Fruit fly (Drosophila melanogaster): ENCODE data around the gene PTPMT1.

Gene PTPMT1

DNA sequence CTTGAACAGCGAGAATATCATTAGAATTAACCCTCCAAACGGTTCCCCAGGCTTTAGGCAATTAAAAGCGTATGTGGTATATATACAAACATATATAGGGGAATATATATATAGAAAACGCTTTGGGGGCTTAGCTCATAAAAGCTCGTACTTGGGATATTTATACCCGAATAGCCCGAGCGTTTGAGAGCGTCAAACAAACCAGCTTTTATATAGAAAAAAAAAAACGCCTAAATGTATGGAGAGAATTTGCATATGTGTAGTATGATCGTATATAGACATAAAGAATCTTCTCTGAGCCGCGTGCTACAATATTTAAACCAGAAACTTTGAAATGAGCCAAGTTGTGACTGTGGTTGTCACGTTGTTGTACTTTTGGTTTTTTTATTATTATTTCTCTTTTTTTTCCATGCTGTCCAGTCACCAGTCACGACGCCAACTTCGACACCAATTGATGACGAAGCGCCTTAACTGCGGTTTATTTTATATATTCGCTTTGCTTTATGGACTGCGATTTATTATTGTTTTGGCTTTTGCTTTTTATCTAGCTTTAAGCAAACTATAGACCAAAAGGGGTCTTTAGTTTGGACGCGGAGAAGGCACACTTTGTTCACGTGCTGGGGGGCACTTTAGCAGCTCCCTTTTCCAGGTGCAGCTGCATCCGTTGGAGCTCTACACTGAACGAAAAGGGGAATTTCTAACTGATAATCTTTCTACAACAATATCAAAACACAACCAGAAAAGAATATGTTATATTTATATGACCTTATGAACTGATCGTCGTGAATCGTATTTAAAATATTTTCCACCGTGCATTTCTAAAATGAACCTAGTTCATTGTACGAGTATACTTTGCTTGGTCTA, 28.9 kb downstream of the PTPMT1 start (continued):
- TF ChIP-seq Ptx1 (GFP tag; IDR thresholded peaks at IDR 0.05) (no peak), corto (GFP tag; optimal IDR thresholded peaks at IDR 0.05) (no peak), CG1024 (GFP tag; IDR thresholded peaks at IDR 0.05) (no peak), dm (GFP tag; optimal IDR thresholded peaks at IDR 0.05) (no peak), maf-S (GFP tag; optimal IDR thresholded peaks at IDR 0.05) (no peak), nom (GFP tag; optimal IDR thresholded peaks at IDR 0.05) (peak; percentile 13), Hmr (GFP tag; optimal IDR thresholded peaks at IDR 0.05) (no peak), sug (tag; optimal IDR thresholded peaks at IDR 0.05) (no peak), Adf1 (GFP tag; IDR thresholded peaks at IDR 0.05) (no peak), dan (GFP tag; IDR thresholded peaks at IDR 0.05) (no peak), CG10267 (tag; optimal IDR thresholded peaks at IDR 0.05) (peak; percentile 19), CG11560 (tag; IDR thresholded peaks at IDR 0.05) (no peak), CG6254 (GFP tag; optimal IDR thresholded peaks at IDR 0.05) (no peak), CG33213 (GFP tag; optimal IDR thresholded peaks at IDR 0.05) (no peak), Tbp (GFP tag; optimal IDR thresholded peaks at IDR 0.05) (no peak), dmrt11E (tag; optimal IDR thresholded peaks at IDR 0.05) (peak; percentile 6), gem (tag; optimal IDR thresholded peaks at IDR 0.05) (no peak), CG14860 (GFP tag; IDR thresholded peaks at IDR 0.05; ENCODE audit: partially characterized antibody) (no peak), CG6683 (GFP tag; optimal IDR thresholded peaks at IDR 0.05) (no peak), ranshi (GFP tag; IDR thresholded peaks at IDR 0.05) (no peak), twi (tag; optimal IDR thresholded peaks at IDR 0.05) (no peak), CG31441 (GFP tag; IDR thresholded peaks at IDR 0.05) (peak; percentile 49; the same call in 1 of the 2 replicates), NK7.1 (GFP tag; optimal IDR thresholded peaks at IDR 0.05) (no peak), Hr51 (GFP tag; optimal IDR thresholded peaks at IDR 0.05) (no peak), lilli (GFP tag; optimal IDR thresholded peaks at IDR 0.05) (no peak), CG7357 (GFP tag; IDR thresholded peaks at IDR 0.05) (no peak), CG18599 (GFP tag; optimal IDR thresholded peaks at IDR 0.05) (no peak), gcm2 (GFP tag; optimal IDR thresholded peaks at IDR 0.05) (no peak), org-1 (GFP tag; optimal IDR thresholded peaks at IDR 0.05) (no peak), CG6813 (GFP tag; optimal IDR thresholded peaks at IDR 0.05) (no peak), fru (optimal IDR thresholded peaks at IDR 0.05) (no peak), schlank (tag; optimal IDR thresholded peaks at IDR 0.05) (no peak), Optix (GFP tag; IDR thresholded peaks at IDR 0.05) (no peak), run (tag; optimal IDR thresholded peaks at IDR 0.05) (no peak), ara (GFP tag; IDR thresholded peaks at IDR 0.05) (peak; percentile 73), ash1 (GFP tag; optimal IDR thresholded peaks at IDR 0.05) (no peak), otp (GFP tag; IDR thresholded peaks at IDR 0.05) (no peak), CG31365 (tag; optimal IDR thresholded peaks at IDR 0.05) (no peak), CG14014 (GFP tag; IDR thresholded peaks at IDR 0.05) (no peak), row (GFP tag; IDR thresholded peaks at IDR 0.05) (0 out of 3 replicates have a peak, but pooled peaks have one; percentile 16), CG32772 (GFP tag; IDR thresholded peaks at IDR 0.05) (peak; percentile 34; the same call in 1 of the 2 replicates), tna (GFP tag; IDR thresholded peaks at IDR 0.05; ENCODE audit: partially characterized antibody) (no peak), hbn (GFP tag; IDR thresholded peaks at IDR 0.05; ENCODE audit: partially characterized antibody) (no peak), CG10431 (GFP tag; optimal IDR thresholded peaks at IDR 0.05) (no peak), az2 (GFP tag; optimal IDR thresholded peaks at IDR 0.05) (no peak), br (optimal IDR thresholded peaks at IDR 0.05) (no peak), CG8359 (GFP tag; optimal IDR thresholded peaks at IDR 0.05; ENCODE audit: borderline replicate concordance) (no peak), NFAT (GFP tag; IDR thresholded peaks at IDR 0.05) (no peak), Pdp1 (GFP tag; optimal IDR thresholded peaks at IDR 0.05) (peak in 1 of 2 experiments; percentile 27)
